Fruit fly (Drosophila melanogaster): ENCODE measurements around the gene CG14983.

DNA sequence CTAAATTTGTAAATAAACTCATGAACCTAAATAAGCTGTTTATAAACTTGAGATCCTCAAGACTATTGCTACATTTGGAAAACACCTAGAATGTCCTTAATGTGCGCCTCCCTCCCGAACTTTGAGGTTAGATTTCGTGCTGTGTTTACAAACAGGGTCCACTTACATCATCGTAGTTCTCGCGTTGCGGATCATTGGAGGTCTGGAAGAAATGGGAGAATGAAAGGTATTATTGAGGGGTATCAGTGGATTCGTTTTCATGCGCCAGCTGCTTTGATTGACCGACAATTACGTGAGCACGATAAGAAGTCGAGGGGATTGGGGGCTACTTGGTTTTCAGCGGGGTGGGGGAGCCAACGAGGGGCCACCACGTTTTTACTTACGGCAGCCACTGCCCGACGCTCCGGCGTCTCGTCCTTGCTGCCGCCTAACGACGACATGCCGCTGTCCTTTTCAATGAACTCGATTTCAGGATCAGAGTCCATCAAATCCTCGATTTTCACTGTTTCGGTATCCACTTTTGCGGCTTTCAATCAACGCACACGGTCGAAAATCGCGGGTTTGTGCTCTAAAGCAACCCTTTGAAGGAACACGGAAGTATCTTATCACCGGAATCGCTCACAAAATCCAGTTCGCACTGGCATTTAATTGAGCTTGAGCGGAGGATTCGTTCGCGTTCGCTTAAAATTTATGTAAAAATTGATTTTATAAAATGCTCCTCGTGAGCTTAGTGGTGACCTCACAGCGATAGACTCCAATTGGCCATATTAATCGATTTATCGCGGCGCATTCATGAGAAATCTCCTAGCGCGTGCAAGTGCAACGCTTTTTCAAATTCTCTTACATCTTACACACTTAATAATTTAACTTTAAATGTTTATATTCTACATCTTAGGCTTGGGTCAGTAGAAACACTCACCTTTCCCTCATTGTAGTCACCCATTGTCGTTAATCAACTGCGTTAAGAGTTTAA, 40.0 kb downstream of the CG14983 start:
- TF ChIP-seq mam (GFP tag; optimal IDR thresholded peaks at IDR 0.05) (no peak), Abd-B (GFP tag; optimal IDR thresholded peaks at IDR 0.05) (no peak)
